Fruit fly (Drosophila melanogaster) whole organism, embryonic: ENCODE results near the gene abo.

Source experiments
- Abd-B ChIP-seq: fragments of 200-800 bp; sonication (Bioruptor generic); optimal IDR thresholded peaks from 2 replicates; lab custom pipeline; 2018; ENCODE audit warnings: missing biosample characterization, mild to moderate bottlenecking, missing genetic modification characterization, moderate library complexity
- Awh ChIP-seq: fragments of 200-800 bp; sonication (Bioruptor generic); IDR thresholded peaks from 2 replicates; pipeline ENCODE4, ENCODE4 v1.3.6; 2022; ENCODE audit warnings: missing biosample characterization, missing genetic modification characterization
- Blimp-1 ChIP-seq: fragments of 200-800 bp; sonication (Bioruptor generic); optimal IDR thresholded peaks from 3 replicates; lab custom pipeline; 2018; ENCODE audit warnings: missing biosample characterization, missing genetic modification characterization, mild to moderate bottlenecking, moderate library complexity, missing genetic modification reagents
- CG10979 ChIP-seq: fragments of 200-800 bp; sonication (Bioruptor generic); optimal IDR thresholded peaks from 2 replicates; lab custom pipeline; 2018; ENCODE audit warnings: missing biosample characterization, mild to moderate bottlenecking, missing genetic modification characterization, moderate library complexity
- CG11093 ChIP-seq: fragments of 200-800 bp; sonication (Bioruptor generic); IDR thresholded peaks from 3 replicates; pipeline ENCODE4 v1.3.6; 2022; ENCODE audit warnings: missing biosample characterization, missing genetic modification characterization
- CG11247 ChIP-seq: fragments of 200-800 bp; sonication (Bioruptor generic); IDR thresholded peaks from 2 replicates; pipeline ENCODE4 v1.3.6; 2022; ENCODE audit warnings: missing biosample characterization, missing genetic modification characterization
- CG11456 ChIP-seq: fragments of 200-800 bp; sonication (Bioruptor generic); IDR thresholded peaks from 3 replicates; pipeline ENCODE4 v1.3.6; 2022; ENCODE audit warnings: missing biosample characterization, missing genetic modification characterization
- CG14710 ChIP-seq: fragments of 200-800 bp; sonication (Bioruptor generic); optimal IDR thresholded peaks from 3 replicates; lab custom pipeline; 2019; ENCODE audit warnings: missing biosample characterization, mild to moderate bottlenecking, missing genetic modification characterization, moderate library complexity
- CG15269 ChIP-seq: fragments of 200-800 bp; sonication (Bioruptor generic); optimal IDR thresholded peaks from 2 replicates; lab custom pipeline; 2018; ENCODE audit warnings: missing biosample characterization, mild to moderate bottlenecking, missing genetic modification characterization, moderate library complexity
- CG17328 ChIP-seq: fragments of 200-800 bp; sonication (Bioruptor generic); IDR thresholded peaks from 2 replicates; pipeline ENCODE4 v1.3.6; 2022; ENCODE audit warnings: missing biosample characterization, missing genetic modification characterization
- CG18619 ChIP-seq: fragments of 200-800 bp; sonication (Bioruptor generic); optimal IDR thresholded peaks from 3 replicates; lab custom pipeline; 2017; ENCODE audit warnings: missing biosample characterization, mild to moderate bottlenecking, missing genetic modification characterization
- CG2129 ChIP-seq: fragments of 200-800 bp; sonication (Bioruptor generic); IDR thresholded peaks from 2 replicates; pipeline ENCODE4 v1.3.6; 2022; ENCODE audit warnings: missing biosample characterization, missing genetic modification characterization; ENCODE audit not compliant: partially characterized antibody
- CG30020 ChIP-seq: fragments of 200-800 bp; optimal IDR thresholded peaks from 2 replicates; lab custom pipeline; 2019; ENCODE audit warnings: missing biosample characterization, mild to moderate bottlenecking, missing genetic modification characterization, moderate library complexity
- CG31441 ChIP-seq: fragments of 200-800 bp; sonication (Bioruptor generic); IDR thresholded peaks from 2 replicates; pipeline ENCODE4 v1.3.6; 2022; ENCODE audit warnings: missing biosample characterization, missing genetic modification characterization
- CG34376 ChIP-seq: fragments of 200-800 bp; sonication (Bioruptor generic); optimal IDR thresholded peaks from 2 replicates; lab custom pipeline; 2018; ENCODE audit warnings: missing biosample characterization, mild to moderate bottlenecking, missing genetic modification characterization
- CG4360 ChIP-seq: fragments of 200-800 bp; sonication (Bioruptor generic); IDR thresholded peaks from 2 replicates; pipeline ENCODE4 v1.3.6; 2022; ENCODE audit warnings: missing biosample characterization, missing genetic modification characterization
- CG6272 ChIP-seq: fragments of 200-800 bp; sonication (Bioruptor generic); IDR thresholded peaks from 2 replicates; pipeline ENCODE4 v1.3.6; 2022; ENCODE audit warnings: missing biosample characterization, missing genetic modification characterization
- CG6854 ChIP-seq: fragments of 200-800 bp; sonication (Bioruptor generic); optimal IDR thresholded peaks from 3 replicates; lab custom pipeline; 2017; ENCODE audit warnings: missing biosample characterization, mild to moderate bottlenecking, missing genetic modification characterization
- CG7372 ChIP-seq: fragments of 200-800 bp; sonication (Bioruptor generic); IDR thresholded peaks from 2 replicates; pipeline ENCODE4 v1.3.6; 2022; ENCODE audit warnings: missing biosample characterization, missing genetic modification characterization
- CG7745 ChIP-seq: fragments of 200-800 bp; sonication (Bioruptor generic); optimal IDR thresholded peaks from 2 replicates; lab custom pipeline; 2018; ENCODE audit warnings: missing biosample characterization, mild to moderate bottlenecking, missing genetic modification characterization, moderate library complexity
- CG8478 ChIP-seq: fragments of >200 bp; optimal IDR thresholded peaks from 2 replicates; lab custom pipeline; 2018
- CG9817 ChIP-seq: fragments of 200-800 bp; sonication (Bioruptor generic); optimal IDR thresholded peaks from 2 replicates; lab custom pipeline; 2018; ENCODE audit warnings: missing biosample characterization, mild to moderate bottlenecking, missing genetic modification characterization, moderate library complexity
- Dad ChIP-seq: fragments of 200-800 bp; sonication (Bioruptor generic); optimal IDR thresholded peaks from 3 replicates; lab custom pipeline; 2016; ENCODE audit warnings: missing biosample characterization, missing genetic modification characterization
- Drgx ChIP-seq: fragments of 200-800 bp; sonication (Bioruptor generic); IDR thresholded peaks from 2 replicates; pipeline ENCODE4 v1.3.6; 2022; ENCODE audit warnings: missing biosample characterization, missing genetic modification characterization
- HLH54F ChIP-seq: fragments of 200-800 bp; sonication (Bioruptor generic); optimal IDR thresholded peaks from 3 replicates; lab custom pipeline; 2016; ENCODE audit warnings: missing biosample characterization, missing genetic modification characterization
- HLHmδ ChIP-seq: fragments of 200-800 bp; sonication (Bioruptor generic); optimal IDR thresholded peaks from 2 replicates; lab custom pipeline; 2018; ENCODE audit warnings: missing biosample characterization, mild to moderate bottlenecking, missing genetic modification characterization, moderate library complexity
- Hand ChIP-seq: fragments of 200-800 bp; sonication (Bioruptor generic); optimal IDR thresholded peaks from 2 replicates; lab custom pipeline; 2017; ENCODE audit warnings: mild to moderate bottlenecking, missing biosample characterization, missing genetic modification reagents, missing genetic modification characterization
- Hmr ChIP-seq: fragments of 200-800 bp; sonication (Bioruptor generic); optimal IDR thresholded peaks from 3 replicates; lab custom pipeline; 2017; ENCODE audit warnings: mild to moderate bottlenecking, missing biosample characterization, missing genetic modification reagents, missing genetic modification characterization
- Hmx ChIP-seq: fragments of 200-800 bp; sonication (Bioruptor generic); optimal IDR thresholded peaks from 2 replicates; lab custom pipeline; 2016; ENCODE audit warnings: missing biosample characterization, missing genetic modification characterization
- Hsf ChIP-seq: fragments of 200-800 bp; sonication (Bioruptor generic); optimal IDR thresholded peaks from 3 replicates; lab custom pipeline; 2016; ENCODE audit warnings: missing biosample characterization, missing genetic modification characterization
- Mes4 ChIP-seq: fragments of 200-800 bp; sonication (Bioruptor generic); optimal IDR thresholded peaks from 2 replicates; lab custom pipeline; 2016; ENCODE audit warnings: missing biosample characterization, missing genetic modification characterization
- Nf-YC ChIP-seq: fragments of 200-800 bp; optimal IDR thresholded peaks from 3 replicates; lab custom pipeline; 2019; ENCODE audit warnings: missing biosample characterization, mild to moderate bottlenecking, missing genetic modification characterization, moderate library complexity
- Sry-δ ChIP-seq: fragments of 200-800 bp; sonication (Bioruptor generic); optimal IDR thresholded peaks from 2 replicates; lab custom pipeline; 2016; ENCODE audit warnings: missing biosample characterization, missing genetic modification characterization
- Trl ChIP-seq, 3 experiments: fragments of >200 bp in 2 of 3; fragments of 200-800 bp in 1 of 3; sonication (Bioruptor generic) in 1 of 3; optimal IDR thresholded peaks; 2 replicates in 1 of 3; 3 replicates in 2 of 3; lab custom pipeline; 2016 to 2017; ENCODE audit warnings: missing biosample characterization in 1 of 3, missing genetic modification characterization in 1 of 3
- bsh ChIP-seq, 2 experiments: fragments of 200-800 bp; sonication (Bioruptor generic); optimal IDR thresholded peaks; 2 replicates each; lab custom pipeline; 2017 to 2018; ENCODE audit warnings: mild to moderate bottlenecking in 2 of 2, missing biosample characterization in 2 of 2, missing genetic modification characterization in 2 of 2, moderate library complexity in 1 of 2
- cad ChIP-seq: fragments of >200 bp; optimal IDR thresholded peaks from 2 replicates; lab custom pipeline; 2017; ENCODE audit warnings: missing biosample characterization, missing genetic modification characterization
- croc ChIP-seq: fragments of 200-800 bp; sonication (Bioruptor generic); conservative IDR thresholded peaks from 3 replicates; pipeline ENCODE4 v1.3.6; 2022; ENCODE audit warnings: missing biosample characterization, missing genetic modification characterization
- danr ChIP-seq: fragments of 200-800 bp; sonication (Bioruptor generic); IDR thresholded peaks from 2 replicates; pipeline ENCODE4 v1.3.6; 2022; ENCODE audit warnings: missing biosample characterization, missing genetic modification characterization
- eve ChIP-seq, 2 experiments: fragments of >200 bp; optimal IDR thresholded peaks; 2 replicates each; lab custom pipeline; 2017; ENCODE audit warnings: missing biosample characterization in 2 of 2, missing genetic modification characterization in 2 of 2
- gfzf ChIP-seq: fragments of 200-800 bp; sonication (Bioruptor generic); optimal IDR thresholded peaks from 2 replicates; lab custom pipeline; 2016; ENCODE audit warnings: missing biosample characterization, mild to moderate bottlenecking, missing genetic modification characterization, moderate library complexity
- klu ChIP-seq: fragments of 200-800 bp; sonication (Bioruptor generic); IDR thresholded peaks from 2 replicates; pipeline ENCODE4 v1.3.6; 2022; ENCODE audit warnings: missing biosample characterization, missing genetic modification characterization
- pho ChIP-seq: fragments of 200-800 bp; sonication (Bioruptor generic); optimal IDR thresholded peaks from 2 replicates; lab custom pipeline; 2016; ENCODE audit warnings: missing biosample characterization, missing genetic modification characterization
- phol ChIP-seq: fragments of 200-800 bp; sonication (Bioruptor generic); optimal IDR thresholded peaks from 3 replicates; lab custom pipeline; 2018; ENCODE audit warnings: missing biosample characterization, mild to moderate bottlenecking, missing genetic modification characterization, moderate library complexity
- pros ChIP-seq: fragments of 200-800 bp; sonication (Bioruptor generic); optimal IDR thresholded peaks from 3 replicates; lab custom pipeline; 2019; ENCODE audit warnings: missing biosample characterization, mild to moderate bottlenecking, missing genetic modification characterization, moderate library complexity
- sd ChIP-seq: fragments of 200-800 bp; sonication (Bioruptor generic); optimal IDR thresholded peaks from 3 replicates; lab custom pipeline; 2018; ENCODE audit warnings: missing biosample characterization, mild to moderate bottlenecking, missing genetic modification characterization, moderate library complexity
- sim ChIP-seq: fragments of 200-800 bp; sonication (Bioruptor generic); IDR thresholded peaks from 2 replicates; pipeline ENCODE4 v1.3.6; 2022; ENCODE audit warnings: missing biosample characterization, missing genetic modification characterization
- slbo ChIP-seq: fragments of 200-800 bp; sonication (Bioruptor generic); IDR thresholded peaks from 2 replicates; pipeline ENCODE4 v1.3.6; 2022; ENCODE audit warnings: missing biosample characterization, missing genetic modification characterization
- sna ChIP-seq: fragments of 200-800 bp; sonication (Bioruptor generic); IDR thresholded peaks from 2 replicates; pipeline ENCODE4 v1.3.6; 2022; ENCODE audit warnings: missing biosample characterization, missing genetic modification characterization; ENCODE audit not compliant: partially characterized antibody
- stc ChIP-seq: fragments of 200-800 bp; sonication (Bioruptor generic); IDR thresholded peaks from 2 replicates; pipeline ENCODE4 v1.3.6; 2022; ENCODE audit warnings: missing biosample characterization, missing genetic modification characterization
- stwl ChIP-seq: fragments of 200-800 bp; sonication (Bioruptor generic); optimal IDR thresholded peaks from 3 replicates; lab custom pipeline; 2018; ENCODE audit warnings: missing biosample characterization, mild to moderate bottlenecking, missing genetic modification characterization, moderate library complexity

Gene abo

dm6 chr2L:11010999-11011398 is 35.9 kb upstream of the abo start, which contains the start of the genes Art8 and dUTPase (continued):
- TF ChIP-seq CG11093 (no peak), sd (tag; lab: Kevin White, UChicago) (no peak), HLH54F (GFP tag; lab: Kevin White, UChicago) (peak; percentile 45), Trl (optimal IDR thresholded peaks at IDR 0.05; lab: Kevin White, UChicago) (no peak), Trl (GFP tag; optimal IDR thresholded peaks at IDR 0.05; lab: Kevin White, UChicago) (peak; percentile 35), Awh (peak; percentile 63), CG10979 (peak; percentile 69), CG7745 (tag; lab: Kevin White, UChicago) (no peak), klu (GFP tag; lab: Robert Waterston, UW) (peak; percentile 22; the same call in 1 of the 2 replicates), slbo (GFP tag; lab: Robert Waterston, UW) (peak; percentile 74), CG11456 (GFP tag; lab: Robert Waterston, UW) (0 out of 3 replicates have a peak, but pooled peaks have one; percentile 23), croc (GFP tag; lab: Robert Waterston, UW) (peak; percentile 43; the same call in 2 of the 3 replicates), sna (GFP tag; lab: Robert Waterston, UW) (peak; percentile 84), phol (tag; lab: Kevin White, UChicago) (peak; percentile 80), Hmx (GFP tag; lab: Kevin White, UChicago) (no peak), HLHmδ (no peak), CG34376 (GFP tag; lab: Kevin White, UChicago) (peak; percentile 58), CG6272 (GFP tag; lab: Robert Waterston, UW) (peak; percentile 33), sim (GFP tag; lab: Robert Waterston, UW) (no peak), Blimp-1 (GFP tag; lab: Kevin White, UChicago) (no peak), CG8478 (lab: Kevin White, UChicago) (no peak), Nf-YC (tag; lab: Kevin White, UChicago) (peak; percentile 91), CG14710 (tag; lab: Kevin White, UChicago) (peak; percentile 90), danr (no peak; the same call in 1 of the 2 replicates), stwl (tag; lab: Kevin White, UChicago) (peak; percentile 86), CG9817 (peak; percentile 71), Dad (GFP tag; lab: Kevin White, UChicago) (peak; percentile 51), eve (GFP tag; optimal IDR thresholded peaks at IDR 0.05; lab: Kevin White, UChicago) (no peak), pros (GFP tag; lab: Kevin White, UChicago) (no peak), CG18619 (GFP tag; lab: Kevin White, UChicago) (peak; percentile 14), cad (no peak), Mes4 (GFP tag; lab: Kevin White, UChicago) (no peak), stc (GFP tag; lab: Robert Waterston, UW) (peak; percentile 54; the same call in 1 of the 2 replicates), CG4360 (no peak), CG11247 (peak; percentile 65), CG7372 (GFP tag; lab: Robert Waterston, UW) (no peak), CG17328 (GFP tag; lab: Robert Waterston, UW) (peak; percentile 56; the same call in 1 of the 2 replicates), CG30020 (tag; lab: Kevin White, UChicago) (peak; percentile 73), CG6854 (GFP tag; lab: Kevin White, UChicago) (no peak), CG31441 (GFP tag; lab: Robert Waterston, UW) (no peak; the same call in none of the 2 replicates), Drgx (GFP tag; lab: Robert Waterston, UW) (no peak), Hsf (GFP tag; lab: Kevin White, UChicago) (peak; percentile 77), Hmr (GFP tag; lab: Kevin White, UChicago) (no peak), pho (GFP tag; lab: Kevin White, UChicago) (peak; percentile 34), CG2129 (GFP tag; lab: Robert Waterston, UW) (peak; percentile 89), gfzf (GFP tag; lab: Kevin White, UChicago) (peak; percentile 54), Abd-B (no peak), Sry-δ (GFP tag; lab: Kevin White, UChicago) (peak; percentile 89), CG15269 (tag; lab: Kevin White, UChicago) (peak; percentile 61), Hand (GFP tag; lab: Kevin White, UChicago) (no peak), bsh (GFP tag; optimal IDR thresholded peaks at IDR 0.05; lab: Kevin White, UChicago) (peak in 1 of 2 experiments; percentile 70)
